Worm (Caenorhabditis elegans) whole organism, early embryonic: ENCODE results near the gene lys-10.

Experiments
- B0310.2 ChIP-seq: sonication (generic microtip); optimal IDR thresholded peaks from 2 replicates; lab custom pipeline; 2016; ENCODE audit warnings: mild to moderate bottlenecking, missing genetic modification characterization, missing compliant biosample characterization
- F13C5.2 ChIP-seq: sonication (generic microtip); optimal IDR thresholded peaks from 2 replicates; lab custom pipeline; 2017; ENCODE audit warnings: mild to moderate bottlenecking, missing genetic modification characterization, inconsistent platforms, missing compliant biosample characterization
- aly-1 ChIP-seq: sonication (generic microtip); optimal IDR thresholded peaks from 2 replicates; lab custom pipeline; 2016; ENCODE audit warnings: missing genetic modification characterization, missing compliant biosample characterization
- ama-1 ChIP-seq: fragments of 150-350 bp; optimal IDR thresholded peaks from 2 replicates; lab custom pipeline; 2014
- ceh-13 ChIP-seq: fragments of 200-800 bp; sonication (Bioruptor generic); optimal IDR thresholded peaks from 2 replicates; lab custom pipeline; 2018; ENCODE audit warnings: mild to moderate bottlenecking, missing genetic modification characterization, missing compliant biosample characterization
- ceh-36 ChIP-seq: sonication (generic microtip); optimal IDR thresholded peaks from 2 replicates; lab custom pipeline; 2016; ENCODE audit warnings: missing genetic modification characterization, inconsistent platforms, missing compliant biosample characterization
- ets-7 ChIP-seq: sonication (generic microtip); optimal IDR thresholded peaks from 2 replicates; lab custom pipeline; 2016; ENCODE audit warnings: missing genotype, missing genetic modification characterization, missing compliant biosample characterization
- flt-1 ChIP-seq: fragments of 200-800 bp; sonication (Bioruptor generic); IDR thresholded peaks from 2 replicates; pipeline ENCODE4 v1.3.6; 2022; ENCODE audit warnings: missing genetic modification characterization, missing compliant biosample characterization
- hmbx-1 ChIP-seq: sonication (generic microtip); optimal IDR thresholded peaks from 2 replicates; lab custom pipeline; 2016; ENCODE audit warnings: mild to moderate bottlenecking, missing genetic modification characterization, missing compliant biosample characterization
- hmg-4 ChIP-seq: fragments of 200-800 bp; sonication (Bioruptor generic); optimal IDR thresholded peaks from 2 replicates; lab custom pipeline; 2018; ENCODE audit warnings: mild to moderate bottlenecking, missing genetic modification characterization, missing compliant biosample characterization
- hnd-1 ChIP-seq: sonication (generic microtip); optimal IDR thresholded peaks from 2 replicates; lab custom pipeline; 2016; ENCODE audit warnings: missing genetic modification characterization, missing compliant biosample characterization
- pes-1 ChIP-seq: fragments of 200-800 bp; sonication (Bioruptor generic); IDR thresholded peaks from 2 replicates; pipeline ENCODE4 v1.3.6; 2022; ENCODE audit warnings: missing genetic modification reagents, missing genetic modification characterization, missing compliant biosample characterization
- scrt-1 ChIP-seq: fragments of 200-800 bp; sonication (Bioruptor generic); IDR thresholded peaks from 2 replicates; pipeline ENCODE4 v1.3.6; 2022; ENCODE audit warnings: missing genetic modification characterization, missing compliant biosample characterization
- sea-1 ChIP-seq: fragments of 200-800 bp; sonication (Bioruptor generic); conservative IDR thresholded peaks from 2 replicates; pipeline ENCODE4 v1.3.6; 2022; ENCODE audit warnings: missing genetic modification characterization, missing compliant biosample characterization
- tbx-11 ChIP-seq: fragments of 200-800 bp; sonication (Bioruptor generic); IDR thresholded peaks from 2 replicates; pipeline ENCODE4 v1.3.6; 2022; ENCODE audit warnings: missing genetic modification characterization, missing compliant biosample characterization
- tbx-37 ChIP-seq: fragments of 200-800 bp; sonication (Bioruptor generic); conservative IDR thresholded peaks from 2 replicates; pipeline ENCODE4 v1.3.6; 2022; ENCODE audit warnings: missing genetic modification reagents, missing genetic modification characterization, missing compliant biosample characterization
- tra-4 ChIP-seq: sonication (generic microtip); optimal IDR thresholded peaks from 2 replicates; lab custom pipeline; 2017; ENCODE audit warnings: missing genetic modification characterization, missing compliant biosample characterization

The lys-10 gene

DNA sequence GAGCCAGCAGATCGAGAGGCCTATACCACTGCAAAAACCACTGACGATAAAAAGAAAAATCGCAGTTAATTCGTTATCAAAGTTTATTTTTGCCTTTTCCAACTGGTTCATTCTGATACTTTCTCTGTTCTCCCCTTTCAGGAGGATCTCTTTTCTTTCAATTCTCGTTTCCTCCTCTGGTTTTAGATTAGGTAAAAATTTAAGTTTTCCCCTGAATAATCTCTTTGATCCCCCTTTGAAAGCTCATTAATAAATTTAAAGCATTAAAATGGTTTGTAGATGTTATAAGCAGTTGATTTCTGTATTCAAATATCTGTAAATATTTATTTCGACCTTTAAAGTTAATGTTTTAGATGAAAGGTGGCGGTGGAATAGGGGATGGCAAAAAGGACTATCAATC is 41.4 kb upstream of the lys-10 start, which contains the start of gene K07H8.2:
Gene K07H8.2, plus strand, starts transcription at position 301 of the 400 bp plus-strand sequence.
- TF ChIP-seq hmbx-1 (tag; lab: Kevin White, UChicago) (no peak), aly-1 (no peak), ceh-36 (tag; lab: Kevin White, UChicago) (no peak), scrt-1 (no peak), ceh-13 (no peak), ama-1 (lab: Kevin White, UChicago) (no peak), ets-7 (tag; lab: Kevin White, UChicago) (no peak), pes-1 (no peak), tra-4 (tag; lab: Kevin White, UChicago) (no peak), sea-1 (GFP tag; lab: Robert Waterston, UW) (no peak), hnd-1 (tag; lab: Kevin White, UChicago) (no peak), tbx-37 (GFP tag; lab: Robert Waterston, UW) (no peak)

DNA sequence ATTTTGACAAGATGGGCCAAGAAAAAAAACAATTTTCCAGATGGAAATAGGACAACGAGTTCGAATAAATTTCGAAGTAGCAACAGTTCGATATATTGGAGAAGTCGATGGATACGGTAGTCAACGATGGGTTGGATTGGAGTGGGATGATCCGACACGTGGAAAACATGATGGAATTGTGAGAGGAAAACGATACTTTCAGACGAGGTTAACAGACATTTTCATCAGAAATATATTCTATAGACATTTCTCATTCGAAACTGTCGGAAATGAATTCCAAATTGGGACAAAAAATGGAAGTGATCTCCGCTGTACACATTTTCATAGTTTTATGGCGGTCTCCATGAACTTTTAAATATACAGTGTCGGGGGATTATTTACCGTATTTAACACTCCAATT is 38.0 kb upstream of the lys-10 start, which contains the start of gene tbce-1:
Gene tbce-1, plus strand, starts transcription at position 41 of the 400 bp plus-strand sequence.
- TF ChIP-seq scrt-1 (no peak), flt-1 (GFP tag; lab: Robert Waterston, UW) (no peak), tbx-37 (GFP tag; lab: Robert Waterston, UW) (no peak), F13C5.2 (tag; lab: Kevin White, UChicago) (no peak), hmbx-1 (tag; lab: Kevin White, UChicago) (no peak), tra-4 (tag; lab: Kevin White, UChicago) (no peak), B0310.2 (tag; lab: Kevin White, UChicago) (no peak), ceh-13 (no peak), ama-1 (lab: Kevin White, UChicago) (no peak), tbx-11 (no peak), aly-1 (no peak), hnd-1 (tag; lab: Kevin White, UChicago) (no peak), ceh-36 (tag; lab: Kevin White, UChicago) (no peak), hmg-4 (GFP tag; lab: Kevin White, UChicago) (no peak), sea-1 (GFP tag; lab: Robert Waterston, UW) (no peak), pes-1 (no peak), ets-7 (tag; lab: Kevin White, UChicago) (no peak)

DNA sequence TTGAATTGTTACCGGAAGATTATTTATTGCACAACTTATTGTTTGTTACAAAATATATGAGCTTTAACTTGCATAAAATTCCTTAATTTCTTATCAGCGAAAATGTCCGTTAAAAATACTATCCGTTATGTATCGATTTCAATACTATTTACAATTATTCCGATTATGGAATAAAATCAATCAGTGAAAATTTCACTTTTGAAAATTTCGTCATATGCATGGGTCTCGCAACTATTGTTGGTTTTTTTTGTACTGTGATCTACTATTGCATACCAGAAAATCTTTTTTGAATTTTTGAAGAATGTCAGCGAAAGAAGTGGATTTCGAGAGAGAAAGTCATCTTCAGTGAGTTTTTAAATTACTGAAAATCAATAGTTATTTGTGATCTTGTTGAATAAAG is 35.4 kb upstream of the lys-10 start, which contains the start of gene nprl-3:
Gene nprl-3, plus strand, starts transcription at position 301 of the 400 bp plus-strand sequence.
- no peak for TF ChIP-seq F13C5.2 (tag; lab: Kevin White, UChicago)
- no peak for TF ChIP-seq tra-4 (tag; lab: Kevin White, UChicago)
- no peak for TF ChIP-seq ceh-36 (tag; lab: Kevin White, UChicago)
- TF ChIP-seq B0310.2 (tag; lab: Kevin White, UChicago): no peak
- TF ChIP-seq pes-1: no peak
- TF ChIP-seq ama-1 (lab: Kevin White, UChicago): no peak
- TF ChIP-seq sea-1 (GFP tag; lab: Robert Waterston, UW): no peak
- no peak for TF ChIP-seq tbx-11
- no peak for TF ChIP-seq ceh-13
- TF ChIP-seq tbx-37 (GFP tag; lab: Robert Waterston, UW): no peak
- no peak for TF ChIP-seq ets-7 (tag; lab: Kevin White, UChicago)
- TF ChIP-seq hmbx-1 (tag; lab: Kevin White, UChicago): no peak
- TF ChIP-seq hnd-1 (tag; lab: Kevin White, UChicago): no peak
- no peak for TF ChIP-seq hmg-4 (GFP tag; lab: Kevin White, UChicago)
- no peak for TF ChIP-seq flt-1 (GFP tag; lab: Robert Waterston, UW)
- TF ChIP-seq scrt-1: no peak
- no peak for TF ChIP-seq aly-1

DNA sequence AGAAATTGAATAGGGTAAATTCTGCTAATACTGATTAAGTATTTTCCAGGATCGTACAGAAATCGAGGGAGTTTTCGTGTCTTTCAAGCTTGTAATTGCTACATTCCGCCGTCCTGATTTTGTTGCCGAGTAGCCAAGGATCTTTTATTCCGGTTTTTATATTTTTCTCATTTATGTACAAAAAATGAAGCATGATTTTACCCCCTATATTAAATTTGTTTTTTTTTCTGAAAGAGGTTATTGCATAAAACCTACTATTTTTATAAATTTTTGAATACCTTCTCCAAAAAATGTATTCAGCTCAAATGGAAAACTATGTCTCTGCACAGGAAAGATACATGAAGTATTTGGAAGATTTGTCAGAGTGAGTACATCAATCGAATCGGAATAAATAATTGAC is 33.0 kb upstream of the lys-10 start, which contains the start of gene F35H10.6:
Gene F35H10.6, plus strand, starts transcription at position 301 of the 400 bp plus-strand sequence.
- TF ChIP-seq ama-1 (lab: Kevin White, UChicago): no peak
- no peak for TF ChIP-seq B0310.2 (tag; lab: Kevin White, UChicago)

DNA sequence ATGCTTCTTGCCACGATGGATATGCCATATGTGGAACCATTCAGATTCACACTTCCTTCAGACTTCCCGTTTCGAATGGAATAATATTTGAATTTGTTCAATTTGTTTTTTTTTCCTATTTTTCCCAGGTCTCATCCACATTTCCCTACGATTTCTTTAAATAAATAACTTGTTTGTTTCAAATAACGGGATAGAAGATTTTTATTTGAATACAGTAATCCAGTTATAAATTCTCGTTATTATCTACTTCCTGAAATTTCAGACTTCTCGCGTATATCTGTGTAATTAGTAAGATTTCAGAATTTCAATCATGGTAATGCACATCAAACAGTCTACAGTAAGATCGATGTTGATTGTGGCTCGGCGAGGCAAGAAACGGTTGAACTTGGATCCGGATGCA is 32.2 kb upstream of the lys-10 start, which contains the start of gene F35H10.5:
Gene F35H10.5, plus strand, starts transcription at position 301 of the 400 bp plus-strand sequence.
- TF ChIP-seq tbx-11 (no peak), ets-7 (tag; lab: Kevin White, UChicago) (no peak), hmbx-1 (tag; lab: Kevin White, UChicago) (no peak), F13C5.2 (tag; lab: Kevin White, UChicago) (no peak), pes-1 (no peak), tbx-37 (GFP tag; lab: Robert Waterston, UW) (no peak), hmg-4 (GFP tag; lab: Kevin White, UChicago) (no peak), B0310.2 (tag; lab: Kevin White, UChicago) (no peak), sea-1 (GFP tag; lab: Robert Waterston, UW) (no peak), scrt-1 (no peak), ama-1 (lab: Kevin White, UChicago) (no peak), flt-1 (GFP tag; lab: Robert Waterston, UW) (no peak)

DNA sequence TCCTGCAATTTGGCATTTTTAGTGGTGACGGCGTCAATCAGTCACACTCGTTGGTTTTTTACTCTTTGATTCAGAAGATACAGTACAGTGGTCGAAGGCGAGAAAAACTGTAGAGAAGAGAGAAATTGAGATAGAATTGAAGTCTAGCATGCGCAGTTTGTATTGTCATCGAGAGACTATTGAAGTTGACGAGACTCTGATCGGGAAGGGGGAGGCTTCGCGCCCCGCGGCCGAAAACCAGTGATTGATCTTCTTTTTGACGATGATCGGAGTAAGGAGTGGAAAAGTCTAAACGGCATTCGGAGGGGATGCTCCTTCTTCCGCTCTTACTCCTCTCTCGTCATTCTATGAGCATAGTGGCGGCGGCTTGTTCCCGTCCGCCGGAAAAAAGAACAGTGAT is 30.7 kb upstream of the lys-10 start:
- no peak for TF ChIP-seq hnd-1 (tag; lab: Kevin White, UChicago)
- TF ChIP-seq tra-4 (tag; lab: Kevin White, UChicago): no peak
- no peak for TF ChIP-seq flt-1 (GFP tag; lab: Robert Waterston, UW)
- no peak for TF ChIP-seq ceh-13
- no peak for TF ChIP-seq F13C5.2 (tag; lab: Kevin White, UChicago)
- TF ChIP-seq ceh-36 (tag; lab: Kevin White, UChicago): no peak
- TF ChIP-seq ama-1 (lab: Kevin White, UChicago): no peak
- no peak for TF ChIP-seq hmbx-1 (tag; lab: Kevin White, UChicago)
- TF ChIP-seq pes-1: no peak
- TF ChIP-seq ets-7 (tag; lab: Kevin White, UChicago): no peak
- no peak for TF ChIP-seq aly-1
- no peak for TF ChIP-seq sea-1 (GFP tag; lab: Robert Waterston, UW)
- no peak for TF ChIP-seq B0310.2 (tag; lab: Kevin White, UChicago)
- no peak for TF ChIP-seq tbx-11
- TF ChIP-seq scrt-1: no peak
- TF ChIP-seq hmg-4 (GFP tag; lab: Kevin White, UChicago): no peak
- TF ChIP-seq tbx-37 (GFP tag; lab: Robert Waterston, UW): no peak

DNA sequence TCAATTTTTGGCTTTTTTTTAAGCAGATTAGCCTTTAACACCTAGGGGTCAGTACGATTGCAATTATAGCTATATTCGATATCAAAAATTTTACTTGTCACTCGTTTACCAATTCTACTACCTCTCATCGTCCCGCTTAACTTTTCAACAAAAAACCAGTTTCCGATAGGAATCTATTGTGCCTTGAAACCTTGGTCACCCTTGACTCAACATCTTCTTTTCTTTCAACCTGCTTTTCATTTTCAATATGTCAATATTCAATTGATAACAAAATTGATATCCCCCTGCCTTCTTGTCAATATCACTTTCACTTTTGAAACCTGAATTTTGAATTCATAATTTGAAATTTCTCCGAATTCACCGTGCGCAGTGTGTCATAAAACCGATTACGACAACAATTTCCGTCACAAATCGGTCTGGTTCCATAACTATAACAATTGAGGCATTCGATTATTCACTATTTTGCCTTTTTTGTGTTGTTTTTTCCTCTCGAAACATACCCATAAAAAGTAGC is 29.9 kb upstream of the lys-10 start:
- no peak for TF ChIP-seq ets-7 (tag; lab: Kevin White, UChicago)
- TF ChIP-seq aly-1: no peak
- TF ChIP-seq ceh-36 (tag; lab: Kevin White, UChicago): no peak
- TF ChIP-seq ceh-13: no peak
- TF ChIP-seq F13C5.2 (tag; lab: Kevin White, UChicago): no peak
- no peak for TF ChIP-seq pes-1
- TF ChIP-seq ama-1 (lab: Kevin White, UChicago): no peak
- no peak for TF ChIP-seq tbx-11
- no peak for TF ChIP-seq hmg-4 (GFP tag; lab: Kevin White, UChicago)
